Worm (Caenorhabditis elegans) whole organism, L1 larva: Measurements from ENCODE around the gene col-41.

Experiments used
- C04F5.9 ChIP-seq: sonication (generic microtip); optimal IDR thresholded peaks from 2 replicates; lab custom pipeline; 2016; ENCODE audit warnings: missing genetic modification characterization, missing compliant biosample characterization
- C16A3.4 ChIP-seq: fragments of 150-350 bp; optimal IDR thresholded peaks from 2 replicates; lab custom pipeline; 2014; ENCODE audit warnings: missing biosample characterization, missing genetic modification characterization
- F16B12.6 ChIP-seq: fragments of 150-350 bp; optimal IDR thresholded peaks from 2 replicates; lab custom pipeline; 2014; ENCODE audit warnings: missing biosample characterization, missing genetic modification characterization
- Y116A8C.19 ChIP-seq: sonication (generic microtip); optimal IDR thresholded peaks from 2 replicates; lab custom pipeline; 2016; ENCODE audit warnings: missing compliant biosample characterization, missing genetic modification characterization, borderline replicate concordance
- aha-1 ChIP-seq: fragments of 150-350 bp; optimal IDR thresholded peaks from 2 replicates; lab custom pipeline; 2014; ENCODE audit warnings: missing biosample characterization, missing genetic modification characterization
- aly-2 ChIP-seq: fragments of 150-350 bp; optimal IDR thresholded peaks from 2 replicates; lab custom pipeline; 2014; ENCODE audit warnings: missing biosample characterization, missing genetic modification characterization
- blmp-1 ChIP-seq: fragments of 150-350 bp; optimal IDR thresholded peaks from 2 replicates; lab custom pipeline; 2014; ENCODE audit warnings: missing biosample characterization, missing genetic modification characterization
- ceh-8 ChIP-seq: fragments of 200-800 bp; sonication (Bioruptor generic); optimal IDR thresholded peaks from 2 replicates; lab custom pipeline; 2018; ENCODE audit warnings: mild to moderate bottlenecking, missing genetic modification characterization, moderate library complexity, missing compliant biosample characterization
- ces-1 ChIP-seq: fragments of 150-350 bp; optimal IDR thresholded peaks from 2 replicates; lab custom pipeline; 2014; ENCODE audit warnings: missing biosample characterization, missing genetic modification reagents, missing genetic modification characterization
- efl-1 ChIP-seq, 4 experiments: fragments of 150-350 bp; optimal IDR thresholded peaks in 3 of 4; peaks in 1 of 4; 1 replicate in 1 of 4; 2 replicates in 3 of 4; lab custom pipeline; 2014; ENCODE audit warnings: missing biosample characterization in 2 of 4, missing genetic modification characterization in 2 of 4, missing genetic modification reagents in 2 of 4
- egl-13 ChIP-seq: sonication (generic microtip); optimal IDR thresholded peaks from 2 replicates; lab custom pipeline; 2016; ENCODE audit warnings: missing genotype, missing genetic modification reagents, missing genetic modification characterization, missing compliant biosample characterization
- egl-27 ChIP-seq, 2 experiments: fragments of 150-350 bp in 1 of 2; sonication (generic microtip); optimal IDR thresholded peaks; 3 replicates each; lab custom pipeline; 2017 to 2018; ENCODE audit warnings: missing biosample characterization in 2 of 2, missing genetic modification characterization in 2 of 2, missing genetic modification reagents in 2 of 2
- elt-2 ChIP-seq: sonication (generic microtip); optimal IDR thresholded peaks from 2 replicates; lab custom pipeline; 2016; ENCODE audit warnings: missing genetic modification characterization, mild to moderate bottlenecking, inconsistent platforms, missing compliant biosample characterization, missing genetic modification reagents
- fkh-10 ChIP-seq: sonication (generic microtip); optimal IDR thresholded peaks from 2 replicates; lab custom pipeline; 2017; ENCODE audit warnings: missing biosample characterization, missing genetic modification reagents, missing genetic modification characterization
- grh-1 ChIP-seq: fragments of 200-800 bp; sonication (Bioruptor generic); IDR thresholded peaks from 2 replicates; pipeline ENCODE4 v1.3.6; 2022; ENCODE audit warnings: missing genetic modification reagents, missing genetic modification characterization, missing compliant biosample characterization
- hpl-2 ChIP-seq: fragments of 150-350 bp; optimal IDR thresholded peaks from 2 replicates; lab custom pipeline; 2014; ENCODE audit warnings: missing biosample characterization, missing genetic modification reagents, missing genetic modification characterization
- isw-1 ChIP-seq: fragments of 200-800 bp; sonication (Bioruptor generic); IDR thresholded peaks from 2 replicates; pipeline ENCODE4 v1.3.6; 2022; ENCODE audit warnings: missing genetic modification characterization, missing compliant biosample characterization
- jun-1 ChIP-seq: fragments of 150-350 bp; optimal IDR thresholded peaks from 2 replicates; lab custom pipeline; 2014; ENCODE audit warnings: missing biosample characterization, missing genetic modification reagents, missing genetic modification characterization
- lin-14 ChIP-seq: fragments of 200-800 bp; sonication (Bioruptor generic); optimal IDR thresholded peaks from 2 replicates; lab custom pipeline; 2018; ENCODE audit warnings: mild to moderate bottlenecking, missing genetic modification characterization, moderate library complexity, missing compliant biosample characterization
- lin-35 ChIP-seq, 2 experiments: fragments of 150-350 bp; optimal IDR thresholded peaks; 2 replicates each; lab custom pipeline; 2014; ENCODE audit warnings: missing biosample characterization in 2 of 2, missing genetic modification characterization in 2 of 2, missing genetic modification reagents in 2 of 2
- mdl-1 ChIP-seq, 2 experiments: fragments of 150-350 bp; optimal IDR thresholded peaks; 2 replicates each; lab custom pipeline; 2014 to 2017; ENCODE audit warnings: missing biosample characterization in 2 of 2, missing genetic modification characterization in 2 of 2, inconsistent platforms in 1 of 2
- mef-2 ChIP-seq: fragments of 150-350 bp; optimal IDR thresholded peaks from 2 replicates; lab custom pipeline; 2014; ENCODE audit warnings: missing biosample characterization, missing genetic modification characterization
- nhr-47 ChIP-seq: sonication (generic microtip); optimal IDR thresholded peaks from 2 replicates; lab custom pipeline; 2016; ENCODE audit warnings: mild to moderate bottlenecking, missing genetic modification characterization, moderate library complexity, missing compliant biosample characterization
- nhr-85 ChIP-seq: sonication (generic microtip); peaks from one replicate; lab custom pipeline; 2016; ENCODE audit warnings: missing genetic modification characterization, inconsistent platforms, missing compliant biosample characterization
- pag-3 ChIP-seq: sonication (generic microtip); optimal IDR thresholded peaks from 2 replicates; lab custom pipeline; 2017; ENCODE audit warnings: missing genetic modification characterization, mild to moderate bottlenecking, missing compliant biosample characterization, antibody characterized with exemption, borderline replicate concordance; ENCODE audit not compliant: insufficient read depth
- pqm-1 ChIP-seq: sonication (generic microtip); optimal IDR thresholded peaks from 3 replicates; lab custom pipeline; 2017; ENCODE audit warnings: missing biosample characterization, missing genetic modification characterization
- rnt-1 ChIP-seq: sonication (generic microtip); optimal IDR thresholded peaks from 2 replicates; lab custom pipeline; 2016; ENCODE audit warnings: mild to moderate bottlenecking, missing genetic modification characterization, moderate library complexity, missing compliant biosample characterization
- skn-1 ChIP-seq: fragments of 150-350 bp; optimal IDR thresholded peaks from 2 replicates; lab custom pipeline; 2014; ENCODE audit warnings: missing biosample characterization, missing genetic modification characterization
- snpc-4 ChIP-seq: fragments of 150-350 bp; optimal IDR thresholded peaks from 2 replicates; lab custom pipeline; 2014; ENCODE audit warnings: missing biosample characterization, missing genetic modification characterization
- snu-23 ChIP-seq: sonication (generic microtip); optimal IDR thresholded peaks from 2 replicates; lab custom pipeline; 2016; ENCODE audit warnings: missing genetic modification characterization, missing compliant biosample characterization
- sup-37 ChIP-seq: fragments of 200-800 bp; sonication (Bioruptor generic); optimal IDR thresholded peaks from 2 replicates; lab custom pipeline; 2018; ENCODE audit warnings: mild to moderate bottlenecking, missing genetic modification characterization, missing compliant biosample characterization
- swsn-7 ChIP-seq: sonication (generic microtip); optimal IDR thresholded peaks from 2 replicates; lab custom pipeline; 2016; ENCODE audit warnings: missing genetic modification characterization, missing compliant biosample characterization
- tbx-2 ChIP-seq: sonication (generic microtip); optimal IDR thresholded peaks from 2 replicates; lab custom pipeline; 2016; ENCODE audit warnings: missing genetic modification characterization, missing compliant biosample characterization
- unc-30 ChIP-seq: sonication (generic microtip); optimal IDR thresholded peaks from 2 replicates; lab custom pipeline; 2017; ENCODE audit warnings: missing biosample characterization, missing genetic modification characterization
- zip-4 ChIP-seq: fragments of 200-800 bp; sonication (Bioruptor generic); optimal IDR thresholded peaks from 2 replicates; lab custom pipeline; 2018; ENCODE audit warnings: mild to moderate bottlenecking, missing genetic modification characterization, moderate library complexity, missing compliant biosample characterization

Gene col-41

DNA sequence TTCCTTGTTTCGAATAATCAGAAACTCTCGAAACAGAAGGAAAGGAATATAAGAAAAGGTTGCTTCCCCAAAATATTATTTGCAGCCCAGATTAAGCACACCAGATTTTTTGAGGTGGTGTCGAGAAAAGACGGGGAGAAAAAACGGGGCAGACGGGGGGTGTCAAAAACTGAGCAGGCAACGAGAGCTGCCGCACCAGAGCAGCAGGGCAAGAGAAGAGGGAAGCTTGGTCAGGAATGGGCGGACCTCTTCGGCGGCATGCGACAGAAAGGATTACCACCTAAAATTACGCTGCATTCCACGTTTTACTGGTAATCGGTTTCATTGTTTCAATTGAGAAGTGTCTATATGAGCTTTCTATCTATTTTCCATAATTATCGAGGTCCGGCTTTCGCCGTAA is 44.2 kb downstream of the col-41 start:
- no peak for TF ChIP-seq swsn-7 (tag; lab: Kevin White, UChicago)
- TF ChIP-seq egl-13: no peak
- TF ChIP-seq pag-3: no peak
- TF ChIP-seq sup-37 (GFP tag; lab: Kevin White, UChicago): no peak
- no peak for TF ChIP-seq elt-2 (tag; lab: Kevin White, UChicago)
- TF ChIP-seq C04F5.9 (tag; lab: Kevin White, UChicago): no peak
- no peak for TF ChIP-seq nhr-47 (tag; lab: Kevin White, UChicago)
- TF ChIP-seq jun-1: no peak
- no peak for TF ChIP-seq skn-1 (tag; lab: Kevin White, UChicago)
- no peak for TF ChIP-seq egl-27 (tag; optimal IDR thresholded peaks at IDR 0.05; lab: Kevin White, UChicago)
- TF ChIP-seq hpl-2 (GFP tag; lab: Kevin White, UChicago): no peak
- TF ChIP-seq grh-1 (GFP tag; lab: Robert Waterston, UW): no peak
- TF ChIP-seq nhr-85 (tag; lab: Kevin White, UChicago): no peak
- no peak for TF ChIP-seq Y116A8C.19 (tag; lab: Kevin White, UChicago)
- TF ChIP-seq unc-30 (tag; lab: Kevin White, UChicago): no peak
- TF ChIP-seq aly-2 (tag; lab: Kevin White, UChicago): no peak
- TF ChIP-seq mdl-1 (tag; optimal IDR thresholded peaks at IDR 0.05; lab: Kevin White, UChicago): no peak
- no peak for TF ChIP-seq C16A3.4 (tag; lab: Kevin White, UChicago)
- TF ChIP-seq, all 84 proteins: peak for 0

DNA sequence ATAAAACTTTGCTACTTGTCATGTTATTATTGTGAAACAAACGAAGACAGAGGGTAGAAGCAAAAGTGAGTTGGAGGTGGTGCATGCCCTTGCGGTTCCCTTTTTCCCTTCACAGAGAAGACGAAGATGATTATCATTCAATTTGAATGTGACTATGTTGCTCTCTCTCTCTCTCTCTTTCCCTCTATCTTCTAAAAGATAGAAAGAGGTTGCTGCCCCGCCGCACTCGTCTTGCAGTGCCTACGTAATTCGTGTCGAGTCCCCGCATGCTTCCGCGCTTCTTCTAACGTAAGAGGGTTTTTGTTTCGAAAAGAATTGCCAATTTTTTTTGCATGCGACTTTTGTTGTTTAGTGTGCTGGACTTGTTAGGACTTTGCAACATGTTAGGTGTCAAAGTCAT is 48.1 kb downstream of the col-41 start:
- no peak for TF ChIP-seq mdl-1 (tag; optimal IDR thresholded peaks at IDR 0.05; lab: Kevin White, UChicago)
- TF ChIP-seq pqm-1 (tag; lab: Kevin White, UChicago): no peak
- peak; percentile 64 for TF ChIP-seq lin-14 (GFP tag; lab: Kevin White, UChicago)
- peak; percentile 50 for TF ChIP-seq fkh-10 (GFP tag; lab: Kevin White, UChicago)
- TF ChIP-seq aly-2 (tag; lab: Kevin White, UChicago): no peak
- no peak for TF ChIP-seq elt-2 (tag; lab: Kevin White, UChicago)
- no peak for TF ChIP-seq snpc-4 (tag; lab: Kevin White, UChicago)
- TF ChIP-seq isw-1 (GFP tag; lab: Robert Waterston, UW): no peak
- TF ChIP-seq ces-1 (GFP tag; lab: Kevin White, UChicago): peak; percentile 6
- TF ChIP-seq skn-1 (tag; lab: Kevin White, UChicago): no peak
- TF ChIP-seq snu-23: no peak
- TF ChIP-seq efl-1 (optimal IDR thresholded peaks at IDR 0.05; lab: Kevin White, UChicago): no peak
- no peak for TF ChIP-seq efl-1 (GFP tag; optimal IDR thresholded peaks at IDR 0.05 in 1 of 2; lab: Kevin White, UChicago)

DNA sequence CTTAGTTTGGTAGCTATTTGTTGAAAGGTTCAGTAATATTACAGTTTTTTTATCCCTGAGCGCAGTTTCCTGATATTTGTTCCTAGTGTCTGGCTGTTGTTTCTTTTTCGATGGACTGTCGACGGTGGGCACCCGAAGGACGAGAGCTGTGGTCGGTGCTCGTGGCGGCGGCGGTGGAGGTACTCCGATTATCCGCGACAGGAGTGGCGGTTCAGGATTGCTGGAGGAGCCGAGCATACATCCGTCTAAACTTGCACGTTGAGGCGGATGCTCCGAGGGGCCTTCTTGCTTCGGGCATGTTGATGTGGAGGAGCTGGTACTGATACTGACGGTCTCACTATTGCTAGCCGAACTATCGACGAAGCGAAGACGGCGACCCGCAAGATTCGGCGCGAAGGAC is 48.9 kb downstream of the col-41 start:
- TF ChIP-seq rnt-1 (tag; lab: Kevin White, UChicago) (no peak), C04F5.9 (tag; lab: Kevin White, UChicago) (no peak), F16B12.6 (tag; lab: Kevin White, UChicago) (no peak), ces-1 (GFP tag; lab: Kevin White, UChicago) (no peak)
- TF ChIP-seq, all 84 proteins: peak for 0

ce11 chrX:15126736-15127135 is 49.5 kb downstream of the col-41 start:
- TF ChIP-seq tbx-2 (tag; lab: Kevin White, UChicago): no peak
- peak; percentile 20 for TF ChIP-seq ceh-8 (GFP tag; lab: Kevin White, UChicago)
- TF ChIP-seq lin-14 (GFP tag; lab: Kevin White, UChicago): peak; percentile 54

DNA sequence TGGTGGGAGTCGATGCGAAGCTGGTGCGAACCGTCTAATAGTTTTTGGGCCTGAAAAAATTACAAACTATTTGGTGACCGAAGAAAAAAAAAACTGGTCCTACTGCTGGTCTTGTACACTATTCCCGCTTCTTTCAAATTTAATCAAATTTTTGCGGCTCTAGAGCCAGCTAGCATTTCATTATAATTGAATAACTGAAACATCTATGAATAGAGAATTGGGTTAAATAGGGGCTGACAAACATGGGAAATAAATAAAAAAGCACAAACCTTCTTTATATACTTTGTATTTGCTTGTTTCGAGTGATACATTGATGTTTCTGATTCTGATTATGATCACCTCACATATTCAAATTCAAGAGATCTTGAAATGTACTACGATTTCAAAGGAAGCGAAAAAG is 51.1 kb downstream of the col-41 start:
- no peak for TF ChIP-seq lin-35 (GFP tag; optimal IDR thresholded peaks at IDR 0.05; lab: Kevin White, UChicago)
- no peak for TF ChIP-seq Y116A8C.19 (tag; lab: Kevin White, UChicago)
- TF ChIP-seq aha-1 (tag; lab: Kevin White, UChicago): no peak
- no peak for TF ChIP-seq snpc-4 (tag; lab: Kevin White, UChicago)
- no peak for TF ChIP-seq aly-2 (tag; lab: Kevin White, UChicago)
- no peak for TF ChIP-seq mef-2
- TF ChIP-seq nhr-47 (tag; lab: Kevin White, UChicago): no peak
- TF ChIP-seq zip-4 (GFP tag; lab: Kevin White, UChicago): no peak
- TF ChIP-seq ceh-8 (GFP tag; lab: Kevin White, UChicago): no peak
- no peak for TF ChIP-seq blmp-1 (tag; lab: Kevin White, UChicago)
